Fruit fly (Drosophila melanogaster) whole organism, adult: ENCODE measurements around the gene Sfxn2.

Experiments used
- CG11617 ChIP-seq: fragments of 200-800 bp; sonication (Bioruptor generic); optimal IDR thresholded peaks from 2 replicates; lab custom pipeline; 2017; ENCODE audit warnings: mild to moderate bottlenecking, missing biosample characterization, missing genetic modification reagents, missing genetic modification characterization
- CG12768 ChIP-seq: fragments of 200-800 bp; sonication (Bioruptor generic); optimal IDR thresholded peaks from 2 replicates; lab custom pipeline; 2017; ENCODE audit warnings: missing biosample characterization, missing genetic modification characterization, mild to moderate bottlenecking, moderate library complexity, missing genetic modification reagents
- CG14711 ChIP-seq: fragments of 200-800 bp; sonication (Bioruptor generic); optimal IDR thresholded peaks from 2 replicates; lab custom pipeline; 2018; ENCODE audit warnings: missing biosample characterization, mild to moderate bottlenecking, missing genetic modification characterization, moderate library complexity
- CG1620 ChIP-seq: fragments of 200-800 bp; sonication (Bioruptor generic); optimal IDR thresholded peaks from 2 replicates; lab custom pipeline; 2016; ENCODE audit warnings: missing biosample characterization, missing genetic modification characterization
- CG33017 ChIP-seq: fragments of 200-800 bp; sonication (Bioruptor generic); optimal IDR thresholded peaks from 2 replicates; lab custom pipeline; 2018; ENCODE audit warnings: missing biosample characterization, mild to moderate bottlenecking, missing genetic modification characterization, moderate library complexity
- CG5204 ChIP-seq: fragments of 200-800 bp; sonication (Bioruptor generic); optimal IDR thresholded peaks from 2 replicates; lab custom pipeline; 2016; ENCODE audit warnings: missing biosample characterization, missing genetic modification characterization
- CG7045 ChIP-seq: fragments of 200-800 bp; sonication (Bioruptor generic); optimal IDR thresholded peaks from 2 replicates; lab custom pipeline; 2017; ENCODE audit warnings: missing biosample characterization, mild to moderate bottlenecking, missing genetic modification characterization
- CG7101 ChIP-seq: fragments of 200-800 bp; sonication (Bioruptor generic); optimal IDR thresholded peaks from 2 replicates; lab custom pipeline; 2018; ENCODE audit warnings: missing biosample characterization, mild to moderate bottlenecking, missing genetic modification characterization, moderate library complexity
- Clk ChIP-seq: fragments of 200-800 bp; sonication (Bioruptor generic); optimal IDR thresholded peaks from 2 replicates; lab custom pipeline; 2017; ENCODE audit warnings: missing biosample characterization, missing genetic modification characterization
- Crg-1 ChIP-seq: fragments of 200-800 bp; sonication (Bioruptor generic); optimal IDR thresholded peaks from 2 replicates; lab custom pipeline; 2016; ENCODE audit warnings: missing biosample characterization, missing genetic modification characterization
- Hr96 ChIP-seq: fragments of 200-800 bp; sonication (Bioruptor generic); optimal IDR thresholded peaks from 2 replicates; lab custom pipeline; 2016; ENCODE audit warnings: missing biosample characterization, missing genetic modification characterization
- Mnt ChIP-seq: fragments of 200-800 bp; sonication (Bioruptor generic); optimal IDR thresholded peaks from 2 replicates; lab custom pipeline; 2016; ENCODE audit warnings: missing biosample characterization, mild to moderate bottlenecking, missing genetic modification characterization
- bab1 ChIP-seq: fragments of 200-800 bp; sonication (Bioruptor generic); optimal IDR thresholded peaks from 3 replicates; lab custom pipeline; 2019; ENCODE audit warnings: missing biosample characterization, mild to moderate bottlenecking, missing genetic modification characterization, moderate library complexity
- cic ChIP-seq: fragments of 200-800 bp; sonication (Bioruptor generic); optimal IDR thresholded peaks from 2 replicates; lab custom pipeline; 2017; ENCODE audit warnings: missing biosample characterization, mild to moderate bottlenecking, missing genetic modification characterization, moderate library complexity
- cnc ChIP-seq, 2 experiments: fragments of >200 bp; optimal IDR thresholded peaks; 2 replicates each; lab custom pipeline; 2017
- kay ChIP-seq: fragments of 200-800 bp; sonication (Bioruptor generic); peaks from one replicate; lab custom pipeline; 2016; ENCODE audit warnings: missing biosample characterization, missing genetic modification characterization, borderline replicate concordance
- ovo ChIP-seq: fragments of 200-800 bp; sonication (Bioruptor generic); optimal IDR thresholded peaks from 2 replicates; lab custom pipeline; 2016; ENCODE audit warnings: missing biosample characterization, missing genetic modification characterization
- pad ChIP-seq: fragments of 200-800 bp; sonication (Bioruptor generic); optimal IDR thresholded peaks from 3 replicates; lab custom pipeline; 2017; ENCODE audit warnings: missing biosample characterization, missing genetic modification characterization, mild to moderate bottlenecking, moderate library complexity, missing genetic modification reagents
- tj ChIP-seq: fragments of 200-800 bp; sonication (Bioruptor generic); optimal IDR thresholded peaks from 3 replicates; lab custom pipeline; 2017; ENCODE audit warnings: missing biosample characterization, mild to moderate bottlenecking, missing genetic modification characterization, moderate library complexity
- toe ChIP-seq: fragments of 200-800 bp; sonication (Bioruptor generic); optimal IDR thresholded peaks from 2 replicates; lab custom pipeline; 2016; ENCODE audit warnings: missing biosample characterization, missing genetic modification characterization

Sfxn2 gene

DNA sequence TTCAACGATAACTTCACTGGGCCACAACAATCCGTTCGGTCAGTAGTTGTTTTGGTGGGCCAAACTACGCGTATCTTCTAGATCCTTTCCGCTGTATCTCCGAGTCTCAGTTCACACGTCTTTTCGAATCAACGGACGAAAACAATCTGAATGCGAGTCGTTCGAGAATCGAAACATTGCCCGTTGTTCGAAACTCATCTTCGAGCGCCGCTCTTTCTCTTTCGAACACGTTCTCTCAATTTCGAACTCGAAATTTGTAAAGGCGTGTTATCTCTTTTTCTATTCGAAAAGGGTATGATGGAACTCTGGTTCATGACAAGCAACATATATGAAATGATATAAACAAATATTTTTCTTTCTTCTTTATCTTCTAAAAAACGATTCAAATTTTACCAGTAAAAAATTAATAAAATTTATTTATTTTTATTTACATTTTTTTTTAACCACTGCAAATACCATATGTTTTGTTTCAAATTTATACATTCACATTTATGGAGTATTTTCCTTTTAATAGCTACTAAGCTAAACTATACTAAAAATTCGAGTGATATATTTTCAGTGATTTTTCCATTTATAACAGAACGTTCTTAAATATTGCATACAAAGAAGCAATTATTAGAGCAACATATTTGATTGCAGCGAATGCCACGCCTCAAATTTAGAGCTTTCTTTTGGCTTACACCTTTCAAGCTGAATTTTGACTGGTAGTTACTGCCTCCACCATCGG lies 17.5 kb upstream of the Sfxn2 start, which contains the start of gene nkd:
nkd (minus strand) TSS at position 151 of the 727 bp plus-strand sequence.
- TF ChIP-seq CG7045 (GFP tag; lab: Kevin White, UChicago), result peak; percentile 50
- TF ChIP-seq Mnt (GFP tag; lab: Kevin White, UChicago), result peak; percentile 33
- TF ChIP-seq bab1 (GFP tag; lab: Kevin White, UChicago), result peak; percentile 72
- TF ChIP-seq Clk (GFP tag; lab: Kevin White, UChicago), result no peak
- TF ChIP-seq CG1620, result no peak
- TF ChIP-seq ovo (GFP tag; lab: Kevin White, UChicago), result no peak
- peak; percentile 52 for TF ChIP-seq CG5204 (GFP tag; lab: Kevin White, UChicago)
- TF ChIP-seq Crg-1 (GFP tag; lab: Kevin White, UChicago), result peak; percentile 11
- TF ChIP-seq CG14711, result peak; percentile 73
- TF ChIP-seq cic (GFP tag; lab: Kevin White, UChicago), result peak; percentile 67
- TF ChIP-seq Hr96 (GFP tag; lab: Kevin White, UChicago), result peak; percentile 19
- TF ChIP-seq toe (GFP tag; lab: Kevin White, UChicago), result peak; percentile 52
- TF ChIP-seq tj (GFP tag; lab: Kevin White, UChicago), result no peak
- peak; percentile 45 for TF ChIP-seq CG11617 (GFP tag; lab: Kevin White, UChicago)
- TF ChIP-seq CG33017 (tag; lab: Kevin White, UChicago), result peak; percentile 75
- TF ChIP-seq CG7101 (tag; lab: Kevin White, UChicago), result peak; percentile 81
- no peak for TF ChIP-seq CG12768 (GFP tag; lab: Kevin White, UChicago)
- no peak for TF ChIP-seq cnc (optimal IDR thresholded peaks at IDR 0.05; lab: Kevin White, UChicago)
- no peak for TF ChIP-seq pad (GFP tag; lab: Kevin White, UChicago)
- TF ChIP-seq kay (GFP tag; lab: Kevin White, UChicago), result peak; percentile 32

DNA sequence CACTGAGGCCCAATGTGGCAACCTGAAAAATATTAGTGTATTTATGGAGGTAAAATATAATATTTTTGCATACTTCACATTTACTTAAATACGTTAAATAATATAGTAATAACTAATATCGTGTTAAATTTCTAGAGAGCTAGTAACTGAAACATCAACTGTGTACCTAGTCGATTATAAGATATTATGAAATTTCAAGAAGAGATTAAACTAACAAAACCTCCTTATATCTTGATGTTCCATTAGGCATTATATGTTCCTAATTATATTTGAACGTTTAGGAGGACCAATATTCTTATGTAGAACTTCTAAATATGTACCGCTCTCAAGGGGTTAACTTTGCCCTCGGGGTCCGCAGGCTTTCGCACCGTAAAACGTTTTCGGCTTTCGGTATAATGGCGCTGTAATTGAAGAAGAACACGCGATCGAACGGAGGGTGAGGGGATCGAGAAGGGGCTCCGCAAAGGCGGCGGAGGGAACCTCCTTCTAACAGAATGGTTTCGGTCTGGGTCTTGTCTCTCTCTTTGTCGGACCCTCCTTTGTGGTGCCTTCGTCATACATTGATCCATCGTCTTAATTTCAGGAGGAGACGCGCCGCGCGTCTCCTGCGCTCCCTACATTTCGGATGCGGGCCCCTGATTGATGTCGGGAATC lies 16.4 kb upstream of the Sfxn2 start:
- no peak for TF ChIP-seq CG7045 (GFP tag; lab: Kevin White, UChicago)
- no peak for TF ChIP-seq kay (GFP tag; lab: Kevin White, UChicago)
- no peak for TF ChIP-seq Crg-1 (GFP tag; lab: Kevin White, UChicago)
- TF ChIP-seq Hr96 (GFP tag; lab: Kevin White, UChicago), result no peak
- TF ChIP-seq cic (GFP tag; lab: Kevin White, UChicago), result no peak
- no peak for TF ChIP-seq bab1 (GFP tag; lab: Kevin White, UChicago)
- no peak for TF ChIP-seq cnc (optimal IDR thresholded peaks at IDR 0.05; lab: Kevin White, UChicago)

DNA sequence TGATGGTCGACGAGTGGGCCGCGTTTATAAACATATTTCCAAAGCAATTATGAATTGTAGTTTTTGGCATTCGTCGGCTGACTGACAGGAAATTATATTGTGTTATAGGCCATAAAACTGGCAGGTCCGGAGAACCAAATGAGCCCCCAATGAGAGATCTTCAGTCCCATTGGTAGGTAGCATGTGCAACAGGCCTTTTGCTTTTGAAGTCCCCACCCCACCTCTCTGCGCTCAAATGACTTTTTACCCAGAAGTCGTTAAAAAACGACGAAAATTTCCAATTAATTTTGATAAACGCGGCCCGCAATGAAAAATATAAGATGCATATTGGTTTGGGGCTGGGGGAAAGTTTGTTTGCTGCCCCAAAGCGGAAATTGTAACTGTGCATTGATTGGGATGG lies 14.7 kb upstream of the Sfxn2 start:
- TF ChIP-seq cic (GFP tag; lab: Kevin White, UChicago), result no peak
- TF ChIP-seq CG33017 (tag; lab: Kevin White, UChicago), result no peak
- no peak for TF ChIP-seq CG1620
- no peak for TF ChIP-seq Hr96 (GFP tag; lab: Kevin White, UChicago)
- no peak for TF ChIP-seq CG12768 (GFP tag; lab: Kevin White, UChicago)
- no peak for TF ChIP-seq CG7045 (GFP tag; lab: Kevin White, UChicago)
- no peak for TF ChIP-seq Mnt (GFP tag; lab: Kevin White, UChicago)
- no peak for TF ChIP-seq CG5204 (GFP tag; lab: Kevin White, UChicago)
- TF ChIP-seq Clk (GFP tag; lab: Kevin White, UChicago), result no peak

DNA sequence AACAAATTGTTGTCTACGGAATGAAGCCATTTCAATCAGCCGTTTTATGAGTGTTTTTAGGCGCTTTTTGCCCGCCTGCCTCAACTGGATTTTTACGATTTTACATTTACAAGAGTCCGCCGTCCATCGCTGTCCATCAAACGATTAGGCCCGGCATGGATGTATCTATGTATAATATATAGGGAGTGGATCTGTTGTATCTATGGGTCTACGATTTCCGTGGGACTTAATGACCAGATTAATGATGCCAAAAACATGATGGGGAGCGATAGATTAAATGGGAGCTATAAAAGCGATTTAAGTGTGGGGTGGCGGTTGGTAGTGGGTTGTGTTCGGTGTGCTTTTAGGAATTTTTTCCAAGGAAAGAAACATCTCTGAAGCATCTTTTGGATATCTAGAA lies 14.2 kb upstream of the Sfxn2 start:
- TF ChIP-seq Hr96 (GFP tag; lab: Kevin White, UChicago), result no peak
- no peak for TF ChIP-seq cic (GFP tag; lab: Kevin White, UChicago)

DNA sequence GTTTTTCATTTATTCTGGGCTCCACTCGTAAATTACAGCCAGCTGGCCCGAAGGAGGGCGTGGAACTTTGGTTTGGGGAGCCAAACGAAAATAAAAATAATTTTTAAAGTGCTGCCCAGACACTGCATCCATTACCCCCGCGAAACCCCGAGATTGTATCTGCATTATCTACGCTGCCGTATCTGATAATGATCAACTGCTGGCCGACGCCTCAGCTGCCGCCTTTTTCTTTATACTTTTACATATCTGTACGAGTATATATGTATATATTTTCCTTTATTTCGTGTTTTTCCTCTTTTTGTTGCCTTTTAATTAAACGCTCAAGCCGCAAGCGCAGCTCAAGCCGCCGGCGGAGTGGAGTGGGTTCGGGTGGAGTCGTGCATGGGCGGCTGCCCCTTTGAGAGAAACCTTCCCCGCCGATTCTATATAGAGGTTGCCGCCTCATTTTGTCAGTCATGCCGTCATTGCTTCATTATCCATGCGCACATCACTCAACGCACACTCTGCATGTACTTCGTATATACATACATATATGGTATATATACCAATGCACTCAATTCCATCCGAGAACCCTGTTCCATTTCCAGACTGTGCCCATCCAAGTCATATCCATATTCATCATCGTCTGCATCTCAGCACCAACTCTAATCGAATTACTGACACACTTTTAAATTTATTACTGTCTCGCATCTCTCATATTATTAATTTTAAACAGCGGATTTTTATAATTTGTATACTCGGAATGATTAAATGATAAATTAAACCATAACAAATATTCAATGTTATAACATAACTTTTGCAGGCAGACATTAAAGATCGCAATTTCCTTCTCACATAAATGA lies 13.1 kb upstream of the Sfxn2 start:
- TF ChIP-seq kay (GFP tag; lab: Kevin White, UChicago) (no peak), Mnt (GFP tag; lab: Kevin White, UChicago) (no peak), Crg-1 (GFP tag; lab: Kevin White, UChicago) (no peak), toe (GFP tag; lab: Kevin White, UChicago) (peak; percentile 7), CG11617 (GFP tag; lab: Kevin White, UChicago) (no peak)

DNA sequence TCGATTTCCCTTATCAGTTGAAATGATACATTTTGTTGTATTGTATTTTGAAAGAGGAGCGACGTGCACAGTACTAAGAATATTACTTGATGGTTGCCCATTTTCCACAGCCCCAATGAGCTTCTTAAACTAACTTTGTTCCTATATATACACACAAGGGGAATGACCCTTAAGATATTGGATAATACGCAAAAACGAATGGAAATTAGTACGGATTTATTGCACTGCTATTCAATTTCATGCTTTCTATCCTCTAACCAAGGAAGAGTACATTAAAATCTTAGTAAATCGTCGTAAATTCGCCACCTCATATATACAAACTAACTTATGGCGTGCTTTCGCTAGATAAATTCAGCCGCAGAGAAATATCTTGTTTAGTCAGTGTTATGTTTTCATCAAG lies 11.0 kb upstream of the Sfxn2 start, which contains the start of gene Acp76A:
Acp76A (minus strand) TSS at position 101 of the 400 bp plus-strand sequence.
- TF ChIP-seq kay (GFP tag; lab: Kevin White, UChicago) (peak; percentile 2), CG1620 (no peak), CG7101 (tag; lab: Kevin White, UChicago) (no peak)
